Fruit fly (Drosophila melanogaster): ENCODE results near the gene CG7065.

DNA sequence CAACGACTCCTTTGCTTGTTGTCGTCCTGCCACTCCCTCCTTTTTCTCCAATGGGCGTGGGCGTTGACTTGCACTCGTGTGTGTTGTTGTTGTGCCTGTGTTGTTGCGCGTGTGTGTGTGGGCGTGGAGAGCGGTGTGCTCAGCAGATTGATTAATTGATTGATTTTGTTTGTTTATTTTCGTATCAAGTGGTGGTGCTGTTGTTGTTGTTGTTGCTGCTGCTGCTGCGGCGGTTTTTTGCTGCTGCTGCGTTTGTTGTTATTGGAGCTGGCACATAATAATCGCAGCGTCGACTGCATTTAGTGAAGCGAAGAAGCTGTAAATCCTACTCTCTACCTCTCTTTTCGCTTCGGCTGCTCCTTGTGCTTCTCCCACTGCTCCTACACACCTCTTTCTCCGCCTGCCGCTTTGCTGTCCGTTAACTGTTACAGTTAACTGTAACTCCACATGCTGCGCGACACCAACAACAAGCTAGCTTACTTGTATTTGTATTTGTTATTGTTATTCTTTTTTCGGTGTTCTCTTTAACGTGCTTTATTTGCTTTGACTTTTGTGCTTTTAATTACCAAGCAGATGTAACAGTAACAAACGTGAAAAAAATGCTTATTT is 7.9 kb upstream of the CG7065 start:
- TF ChIP-seq Dll (optimal IDR thresholded peaks at IDR 0.05) (no peak), CG8478 (optimal IDR thresholded peaks at IDR 0.05) (no peak), EcR (GFP tag; optimal IDR thresholded peaks at IDR 0.05) (no peak), pan (optimal IDR thresholded peaks at IDR 0.05) (no peak)

Measured in whole organism.